Fruit fly (Drosophila melanogaster) whole organism, embryonic: ENCODE results near the gene Ide.

Experiments used
- Awh ChIP-seq: fragments of 200-800 bp; sonication (Bioruptor generic); IDR thresholded peaks from 2 replicates; pipeline ENCODE4, ENCODE4 v1.3.6; 2022; ENCODE audit warnings: missing biosample characterization, missing genetic modification characterization
- Bdp1 ChIP-seq: fragments of 200-800 bp; sonication (Bioruptor generic); optimal IDR thresholded peaks from 3 replicates; lab custom pipeline; 2016; ENCODE audit warnings: missing biosample characterization, missing genetic modification characterization
- CG10959 ChIP-seq: fragments of 200-800 bp; sonication (Bioruptor generic); IDR thresholded peaks from 2 replicates; pipeline ENCODE4 v1.3.6; 2022; ENCODE audit warnings: missing biosample characterization, missing genetic modification characterization
- CG11247 ChIP-seq: fragments of 200-800 bp; sonication (Bioruptor generic); IDR thresholded peaks from 2 replicates; pipeline ENCODE4 v1.3.6; 2022; ENCODE audit warnings: missing biosample characterization, missing genetic modification characterization
- CG11696 ChIP-seq: fragments of 200-800 bp; sonication (Bioruptor generic); IDR thresholded peaks from 2 replicates; pipeline ENCODE4 v1.3.6; 2022; ENCODE audit warnings: missing biosample characterization, missing genetic modification characterization
- CG1602 ChIP-seq: fragments of 200-800 bp; sonication (Bioruptor generic); optimal IDR thresholded peaks from 3 replicates; lab custom pipeline; 2016; ENCODE audit warnings: missing biosample characterization, missing genetic modification characterization
- CG17568 ChIP-seq: fragments of 200-800 bp; sonication (Bioruptor generic); optimal IDR thresholded peaks from 2 replicates; lab custom pipeline; 2018; ENCODE audit warnings: missing biosample characterization, mild to moderate bottlenecking, missing genetic modification characterization, moderate library complexity
- CG1832 ChIP-seq: fragments of 200-800 bp; sonication (Bioruptor generic); optimal IDR thresholded peaks from 2 replicates; lab custom pipeline; 2017; ENCODE audit warnings: missing biosample characterization, mild to moderate bottlenecking, missing genetic modification characterization, inconsistent platforms
- CG18476 ChIP-seq: fragments of 200-800 bp; sonication (Bioruptor generic); optimal IDR thresholded peaks from 2 replicates; lab custom pipeline; 2016; ENCODE audit warnings: missing biosample characterization, mild to moderate bottlenecking, missing genetic modification characterization
- CG2875 ChIP-seq: fragments of 200-800 bp; sonication (Bioruptor generic); optimal IDR thresholded peaks from 2 replicates; lab custom pipeline; 2017; ENCODE audit warnings: missing biosample characterization, mild to moderate bottlenecking, missing genetic modification characterization, missing genetic modification reagents
- CG30020 ChIP-seq: fragments of 200-800 bp; optimal IDR thresholded peaks from 2 replicates; lab custom pipeline; 2019; ENCODE audit warnings: missing biosample characterization, mild to moderate bottlenecking, missing genetic modification characterization, moderate library complexity
- CG30403 ChIP-seq: fragments of 200-800 bp; sonication (Bioruptor generic); optimal IDR thresholded peaks from 3 replicates; lab custom pipeline; 2016; ENCODE audit warnings: missing biosample characterization, missing genetic modification characterization
- CG31388 ChIP-seq: fragments of 200-800 bp; sonication (Bioruptor generic); optimal IDR thresholded peaks from 2 replicates; lab custom pipeline; 2016; ENCODE audit warnings: missing biosample characterization, missing genetic modification characterization
- CG3838 ChIP-seq: fragments of 200-800 bp; sonication (Bioruptor generic); optimal IDR thresholded peaks from 3 replicates; lab custom pipeline; 2016; ENCODE audit warnings: missing biosample characterization, missing genetic modification characterization
- CG4328 ChIP-seq: fragments of 200-800 bp; sonication (Bioruptor generic); optimal IDR thresholded peaks from 3 replicates; lab custom pipeline; 2017; ENCODE audit warnings: missing biosample characterization, missing genetic modification reagents, missing genetic modification characterization
- CG4360 ChIP-seq: fragments of 200-800 bp; sonication (Bioruptor generic); IDR thresholded peaks from 2 replicates; pipeline ENCODE4 v1.3.6; 2022; ENCODE audit warnings: missing biosample characterization, missing genetic modification characterization
- CG4424 ChIP-seq: fragments of 200-800 bp; sonication (Bioruptor generic); optimal IDR thresholded peaks from 3 replicates; lab custom pipeline; 2016; ENCODE audit warnings: missing biosample characterization, missing genetic modification characterization
- CG4707 ChIP-seq: fragments of 200-800 bp; sonication (Bioruptor generic); optimal IDR thresholded peaks from 2 replicates; lab custom pipeline; 2018; ENCODE audit warnings: missing biosample characterization, mild to moderate bottlenecking, missing genetic modification characterization, moderate library complexity
- CG8388 ChIP-seq: fragments of 200-800 bp; sonication (Bioruptor generic); optimal IDR thresholded peaks from 2 replicates; lab custom pipeline; 2019; ENCODE audit warnings: missing biosample characterization, mild to moderate bottlenecking, missing genetic modification characterization, moderate library complexity
- CG9215 ChIP-seq: fragments of 200-800 bp; sonication (Bioruptor generic); IDR thresholded peaks from 2 replicates; pipeline ENCODE4 v1.3.6; 2022; ENCODE audit warnings: missing biosample characterization, missing genetic modification characterization
- Dad ChIP-seq: fragments of 200-800 bp; sonication (Bioruptor generic); optimal IDR thresholded peaks from 3 replicates; lab custom pipeline; 2016; ENCODE audit warnings: missing biosample characterization, missing genetic modification characterization
- Dfd ChIP-seq, 2 experiments: fragments of >200 bp; optimal IDR thresholded peaks; 2 replicates each; lab custom pipeline; 2017; ENCODE audit warnings: missing biosample characterization in 2 of 2, missing genetic modification characterization in 2 of 2
- Elba2 ChIP-seq: fragments of 200-800 bp; sonication (Bioruptor generic); optimal IDR thresholded peaks from 3 replicates; lab custom pipeline; 2016; ENCODE audit warnings: missing biosample characterization, missing genetic modification characterization
- Fer1 ChIP-seq: fragments of 200-800 bp; sonication (Bioruptor generic); optimal IDR thresholded peaks from 2 replicates; lab custom pipeline; 2017; ENCODE audit warnings: missing biosample characterization, mild to moderate bottlenecking, missing genetic modification characterization
- Hr51 ChIP-seq, 2 experiments: fragments of 200-800 bp; sonication (Bioruptor generic); optimal IDR thresholded peaks; 2 replicates in 1 of 2; 3 replicates in 1 of 2; lab custom pipeline; 2016 to 2018; ENCODE audit warnings: missing biosample characterization in 2 of 2, missing genetic modification characterization in 2 of 2, mild to moderate bottlenecking in 1 of 2, moderate library complexity in 1 of 2
- Hr78 ChIP-seq, 2 experiments: fragments of 200-800 bp in 1 of 2; fragments of >200 bp in 1 of 2; sonication (Bioruptor generic) in 1 of 2; optimal IDR thresholded peaks; 2 replicates each; lab custom pipeline; 2017 to 2019; ENCODE audit warnings: missing biosample characterization in 2 of 2, missing genetic modification characterization in 2 of 2, mild to moderate bottlenecking in 1 of 2, moderate library complexity in 1 of 2
- Lpt ChIP-seq: fragments of >200 bp; optimal IDR thresholded peaks from 2 replicates; lab custom pipeline; 2018; ENCODE audit warnings: missing biosample characterization, missing genetic modification characterization
- Mad ChIP-seq: fragments of 200-800 bp; sonication (Bioruptor generic); optimal IDR thresholded peaks from 2 replicates; lab custom pipeline; 2016; ENCODE audit warnings: missing biosample characterization, missing genetic modification characterization
- Mes4 ChIP-seq: fragments of 200-800 bp; sonication (Bioruptor generic); optimal IDR thresholded peaks from 2 replicates; lab custom pipeline; 2016; ENCODE audit warnings: missing biosample characterization, missing genetic modification characterization
- Mrtf ChIP-seq: fragments of 200-800 bp; sonication (Bioruptor generic); IDR thresholded peaks from 3 replicates; pipeline ENCODE4 v1.3.6; 2022; ENCODE audit warnings: missing biosample characterization, missing genetic modification characterization
- NFAT ChIP-seq: fragments of 200-800 bp; sonication (Bioruptor generic); IDR thresholded peaks from 2 replicates; pipeline ENCODE4 v1.3.6; 2022; ENCODE audit warnings: missing biosample characterization, missing genetic modification characterization
- Oaz ChIP-seq: fragments of 200-800 bp; sonication (Bioruptor generic); IDR thresholded peaks from 2 replicates; pipeline ENCODE4 v1.3.6; 2022; ENCODE audit warnings: missing biosample characterization, missing genetic modification characterization
- Rfx ChIP-seq: fragments of 200-800 bp; sonication (Bioruptor generic); IDR thresholded peaks from 2 replicates; pipeline ENCODE4 v1.3.6; 2022; ENCODE audit warnings: missing biosample characterization, missing genetic modification characterization
- Sry-β ChIP-seq: fragments of 200-800 bp; sonication (Bioruptor generic); optimal IDR thresholded peaks from 2 replicates; lab custom pipeline; 2018; ENCODE audit warnings: missing biosample characterization, mild to moderate bottlenecking, missing genetic modification characterization, moderate library complexity
- YL-1 ChIP-seq: fragments of 200-800 bp; sonication (Bioruptor generic); optimal IDR thresholded peaks from 3 replicates; lab custom pipeline; 2017; ENCODE audit warnings: missing biosample characterization, mild to moderate bottlenecking, missing genetic modification characterization
- chm ChIP-seq: fragments of 200-800 bp; sonication (Bioruptor generic); IDR thresholded peaks from 2 replicates; pipeline ENCODE4 v1.3.6; 2022; ENCODE audit warnings: missing biosample characterization, missing genetic modification characterization
- ems ChIP-seq: fragments of 200-800 bp; sonication (Bioruptor generic); optimal IDR thresholded peaks from 3 replicates; lab custom pipeline; 2016; ENCODE audit warnings: missing biosample characterization, missing genetic modification characterization
- gcm2 ChIP-seq: fragments of 200-800 bp; sonication (Bioruptor generic); optimal IDR thresholded peaks from 2 replicates; lab custom pipeline; 2016; ENCODE audit warnings: missing biosample characterization, missing genetic modification characterization
- gsb-n ChIP-seq: fragments of 200-800 bp; sonication (Bioruptor generic); optimal IDR thresholded peaks from 3 replicates; lab custom pipeline; 2018; ENCODE audit warnings: missing biosample characterization, mild to moderate bottlenecking, missing genetic modification characterization
- jigr1 ChIP-seq: fragments of 200-800 bp; sonication (Bioruptor generic); IDR thresholded peaks from 3 replicates; pipeline ENCODE4 v1.3.6; 2022; ENCODE audit warnings: missing biosample characterization, missing genetic modification characterization
- kay ChIP-seq: fragments of 200-800 bp; sonication (Bioruptor generic); optimal IDR thresholded peaks from 2 replicates; lab custom pipeline; 2016; ENCODE audit warnings: missing biosample characterization, missing genetic modification characterization
- knrl ChIP-seq: fragments of 200-800 bp; sonication (Bioruptor generic); IDR thresholded peaks from 3 replicates; pipeline ENCODE4 v1.3.6; 2022; ENCODE audit warnings: missing biosample characterization, missing genetic modification characterization; ENCODE audit not compliant: partially characterized antibody
- lola ChIP-seq, 3 experiments: fragments of >200 bp in 2 of 3; fragments of 200-800 bp in 1 of 3; sonication (Bioruptor generic) in 1 of 3; optimal IDR thresholded peaks; 2 replicates each; lab custom pipeline; 2017 to 2019; ENCODE audit warnings: missing biosample characterization in 3 of 3, missing genetic modification characterization in 3 of 3, mild to moderate bottlenecking in 1 of 3, moderate library complexity in 1 of 3
- mld ChIP-seq: fragments of 200-800 bp; sonication (Bioruptor generic); IDR thresholded peaks from 3 replicates; pipeline ENCODE4 v1.3.6; 2022; ENCODE audit warnings: missing biosample characterization, missing genetic modification characterization; ENCODE audit not compliant: partially characterized antibody
- pros ChIP-seq: fragments of 200-800 bp; sonication (Bioruptor generic); optimal IDR thresholded peaks from 3 replicates; lab custom pipeline; 2019; ENCODE audit warnings: missing biosample characterization, mild to moderate bottlenecking, missing genetic modification characterization, moderate library complexity
- seq ChIP-seq: fragments of 200-800 bp; sonication (Bioruptor generic); IDR thresholded peaks from 2 replicates; pipeline ENCODE4 v1.3.6; 2022; ENCODE audit warnings: missing biosample characterization, missing genetic modification characterization
- sisA ChIP-seq: fragments of 200-800 bp; sonication (Bioruptor generic); IDR thresholded peaks from 2 replicates; pipeline ENCODE4 v1.3.6; 2022; ENCODE audit warnings: missing biosample characterization, missing genetic modification characterization
- sna ChIP-seq: fragments of 200-800 bp; sonication (Bioruptor generic); IDR thresholded peaks from 2 replicates; pipeline ENCODE4 v1.3.6; 2022; ENCODE audit warnings: missing biosample characterization, missing genetic modification characterization; ENCODE audit not compliant: partially characterized antibody
- tin ChIP-seq: fragments of 200-800 bp; sonication (Bioruptor generic); optimal IDR thresholded peaks from 3 replicates; lab custom pipeline; 2016; ENCODE audit warnings: missing biosample characterization, missing genetic modification characterization
- vvl ChIP-seq: fragments of 200-800 bp; sonication (Bioruptor generic); IDR thresholded peaks from 2 replicates; pipeline ENCODE4 v1.3.6; 2022; ENCODE audit warnings: missing biosample characterization, missing genetic modification characterization

The Ide gene

DNA sequence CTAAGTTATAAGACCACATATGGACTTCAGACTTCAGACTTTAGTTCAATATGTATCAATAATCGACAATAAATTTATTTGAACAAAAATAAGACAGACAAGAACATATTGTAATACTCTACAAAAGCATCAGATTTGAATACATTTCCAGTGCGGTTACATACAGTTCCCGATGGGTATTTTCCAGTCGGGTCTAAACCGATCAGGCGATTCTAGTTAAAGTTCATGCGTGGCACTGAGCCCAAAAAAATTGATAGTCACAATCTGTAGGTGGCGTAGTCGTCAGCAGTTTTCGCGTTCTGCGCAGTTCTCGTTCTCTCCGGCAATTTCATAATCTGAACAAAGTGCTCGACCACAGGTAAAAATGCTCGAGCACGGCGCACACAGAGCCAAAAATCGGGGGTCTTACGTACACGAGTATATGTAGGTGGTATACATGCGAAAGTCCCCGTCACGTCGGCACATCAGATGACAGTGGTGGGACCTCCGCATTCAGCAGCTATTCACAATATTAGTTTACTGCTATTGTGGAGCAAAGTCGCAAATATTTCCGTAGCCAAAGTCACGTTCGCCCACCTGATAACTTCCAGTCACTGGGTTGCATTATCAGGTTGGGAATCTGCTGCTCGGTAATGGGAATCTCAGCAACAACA, 19.7 kb upstream of the Ide start (continued):
- TF ChIP-seq Bdp1 (GFP tag; lab: Kevin White, UChicago): no peak
- TF ChIP-seq Elba2 (GFP tag; lab: Kevin White, UChicago): no peak
- TF ChIP-seq CG11696: no peak
- TF ChIP-seq Mad (GFP tag; lab: Kevin White, UChicago): no peak
- TF ChIP-seq Hr51 (GFP tag; optimal IDR thresholded peaks at IDR 0.05; lab: Kevin White, UChicago): peak; percentile 28 to 62
- TF ChIP-seq Mrtf (GFP tag; lab: Robert Waterston, UW): 0 out of 3 replicates have a peak, but pooled peaks have one; percentile 37
- no peak for TF ChIP-seq CG4360 (GFP tag; lab: Robert Waterston, UW)
- no peak for TF ChIP-seq CG11247 (GFP tag; lab: Robert Waterston, UW)
- TF ChIP-seq Sry-β (GFP tag; lab: Kevin White, UChicago): no peak
- no peak for TF ChIP-seq CG4424
- peak; percentile 29 for TF ChIP-seq NFAT (GFP tag; lab: Robert Waterston, UW)
- peak; percentile 69 for TF ChIP-seq Fer1 (GFP tag; lab: Kevin White, UChicago)
- no peak for TF ChIP-seq Dad (GFP tag; lab: Kevin White, UChicago)
- TF ChIP-seq CG30020 (tag; lab: Kevin White, UChicago): no peak
- TF ChIP-seq seq (GFP tag; lab: Robert Waterston, UW): no peak; the same call in 1 of the 2 replicates
- no peak for TF ChIP-seq CG31388 (GFP tag; lab: Kevin White, UChicago)
- TF ChIP-seq kay (GFP tag; lab: Kevin White, UChicago): no peak
- TF ChIP-seq Oaz (GFP tag; lab: Robert Waterston, UW): 0 out of 2 replicates have a peak, but pooled peaks have one; percentile 6
- no peak for TF ChIP-seq CG1832 (GFP tag; lab: Kevin White, UChicago)
- no peak for TF ChIP-seq gcm2 (GFP tag; lab: Kevin White, UChicago)
- no peak for TF ChIP-seq Dfd (GFP tag; optimal IDR thresholded peaks at IDR 0.05; lab: Kevin White, UChicago)
- TF ChIP-seq CG3838 (GFP tag; lab: Kevin White, UChicago): no peak
- no peak for TF ChIP-seq Awh
- TF ChIP-seq tin (GFP tag; lab: Kevin White, UChicago): no peak
- TF ChIP-seq gsb-n (tag; lab: Kevin White, UChicago): no peak
- no peak for TF ChIP-seq mld
- no peak for TF ChIP-seq Mes4 (GFP tag; lab: Kevin White, UChicago)
- no peak for TF ChIP-seq Hr78 (GFP tag; optimal IDR thresholded peaks at IDR 0.05; lab: Kevin White, UChicago)
- TF ChIP-seq pros (GFP tag; lab: Kevin White, UChicago): no peak
- no peak for TF ChIP-seq knrl (GFP tag; lab: Robert Waterston, UW)
- TF ChIP-seq CG4707 (GFP tag; lab: Kevin White, UChicago): no peak
- 0 out of 2 replicates have a peak, but pooled peaks have one; percentile 15 for TF ChIP-seq sisA (GFP tag; lab: Robert Waterston, UW)
- no peak for TF ChIP-seq lola (GFP tag; optimal IDR thresholded peaks at IDR 0.05; lab: Kevin White, UChicago)
- peak; percentile 34 for TF ChIP-seq CG4328 (GFP tag; lab: Kevin White, UChicago)
- no peak for TF ChIP-seq jigr1
- peak; percentile 31 for TF ChIP-seq CG18476
- peak; percentile 25; the same call in 1 of the 2 replicates for TF ChIP-seq vvl
- TF ChIP-seq CG30403 (GFP tag; lab: Kevin White, UChicago): peak; percentile 63
- no peak for TF ChIP-seq CG1602 (GFP tag; lab: Kevin White, UChicago)
- TF ChIP-seq CG2875 (GFP tag; lab: Kevin White, UChicago): no peak
- peak; percentile 12 for TF ChIP-seq ems (GFP tag; lab: Kevin White, UChicago)
- peak; percentile 29; the same call in 1 of the 2 replicates for TF ChIP-seq chm (GFP tag; lab: Robert Waterston, UW)
- no peak for TF ChIP-seq CG8388 (GFP tag; lab: Kevin White, UChicago)
- TF ChIP-seq Lpt (GFP tag; lab: Kevin White, UChicago): no peak
- TF ChIP-seq CG10959 (GFP tag; lab: Robert Waterston, UW): no peak
- no peak for TF ChIP-seq CG17568 (GFP tag; lab: Kevin White, UChicago)
- no peak for TF ChIP-seq sna (GFP tag; lab: Robert Waterston, UW)
- peak; percentile 6 for TF ChIP-seq YL-1 (GFP tag; lab: Kevin White, UChicago)
- peak; percentile 38 for TF ChIP-seq CG9215 (GFP tag; lab: Robert Waterston, UW)
- TF ChIP-seq Rfx (GFP tag; lab: Robert Waterston, UW): peak; percentile 75
